Fruit fly (Drosophila melanogaster) whole organism, wandering third instar larva: ENCODE results near the gene NimC4.
A peak's percentile ranks its signal among the peaks of the same experiment; 100 is the strongest.

Experiments used
- Abd-B ChIP-seq: fragments of >200 bp; optimal IDR thresholded peaks from 2 replicates; lab custom pipeline; 2017; ENCODE audit warnings: missing biosample characterization, missing genetic modification characterization
- CG32264 ChIP-seq: fragments of 200-800 bp; sonication (Bioruptor generic); optimal IDR thresholded peaks from 2 replicates; lab custom pipeline; 2016; ENCODE audit warnings: missing biosample characterization, missing genetic modification characterization
- CG9705 ChIP-seq: fragments of 200-800 bp; sonication (Bioruptor generic); optimal IDR thresholded peaks from 2 replicates; lab custom pipeline; 2018; ENCODE audit warnings: missing biosample characterization, mild to moderate bottlenecking, missing genetic modification characterization
- Dfd ChIP-seq: fragments of >200 bp; optimal IDR thresholded peaks from 2 replicates; lab custom pipeline; 2017; ENCODE audit warnings: missing biosample characterization, missing genetic modification characterization
- Dif ChIP-seq: fragments of 200-275, 200-300 bp; sonication (Bioruptor generic); optimal IDR thresholded peaks from 2 replicates; lab custom pipeline; 2018; ENCODE audit warnings: missing biosample characterization, missing genetic modification characterization; ENCODE audit not compliant: partially characterized antibody
- HLH106 ChIP-seq: fragments of 200-800 bp; optimal IDR thresholded peaks from 3 replicates; lab custom pipeline; 2019; ENCODE audit warnings: missing biosample characterization, mild to moderate bottlenecking, missing genetic modification characterization, moderate library complexity
- Hr78 ChIP-seq: fragments of >200 bp; optimal IDR thresholded peaks from 2 replicates; lab custom pipeline; 2017; ENCODE audit warnings: missing biosample characterization, missing genetic modification characterization
- Hr83 ChIP-seq: fragments of 200-300 bp; sonication (Bioruptor generic); optimal IDR thresholded peaks from 2 replicates; lab custom pipeline; 2016; ENCODE audit warnings: missing biosample characterization, mild to moderate bottlenecking, missing genetic modification characterization, moderate library complexity; ENCODE audit not compliant: poor library complexity, severe bottlenecking
- Myc ChIP-seq: fragments of >200 bp; optimal IDR thresholded peaks from 2 replicates; lab custom pipeline; 2017
- N ChIP-seq: fragments of >200 bp; optimal IDR thresholded peaks from 2 replicates; lab custom pipeline; 2018; ENCODE audit warnings: missing biosample characterization, missing external identifiers, missing genetic modification characterization
- OdsH ChIP-seq: fragments of 200-800 bp; sonication (Bioruptor generic); optimal IDR thresholded peaks from 2 replicates; lab custom pipeline; 2016; ENCODE audit warnings: missing biosample characterization, mild to moderate bottlenecking, missing genetic modification characterization
- Rel ChIP-seq, 2 experiments: fragments of 200-800 bp; sonication (Bioruptor generic) in 1 of 2; optimal IDR thresholded peaks; 2 replicates in 1 of 2; 3 replicates in 1 of 2; lab custom pipeline; 2016 to 2019; ENCODE audit warnings: mild to moderate bottlenecking in 2 of 2, missing biosample characterization in 2 of 2, missing genetic modification characterization in 2 of 2, moderate library complexity in 1 of 2
- Sp1 ChIP-seq: fragments of 200-800 bp; sonication (Bioruptor generic); optimal IDR thresholded peaks from 3 replicates; lab custom pipeline; 2019; ENCODE audit warnings: missing biosample characterization, mild to moderate bottlenecking, missing genetic modification characterization, moderate library complexity
- Vsx2 ChIP-seq: fragments of 200-300, 225-300 bp; sonication (Bioruptor generic); optimal IDR thresholded peaks from 2 replicates; lab custom pipeline; 2018; ENCODE audit warnings: missing biosample characterization, missing genetic modification characterization; ENCODE audit not compliant: partially characterized antibody
- br ChIP-seq: fragments of 200-800 bp; sonication (Bioruptor generic); optimal IDR thresholded peaks from 2 replicates; lab custom pipeline; 2016; ENCODE audit warnings: missing biosample characterization, missing genetic modification characterization
- brk ChIP-seq: fragments of 200-800 bp; sonication (Bioruptor generic); optimal IDR thresholded peaks from 2 replicates; lab custom pipeline; 2016; ENCODE audit warnings: missing biosample characterization, mild to moderate bottlenecking, missing genetic modification characterization
- dl ChIP-seq, 2 experiments: fragments of 175-275, 200-275 bp in 1 of 2; fragments of 200-275 bp in 1 of 2; sonication (Bioruptor generic); optimal IDR thresholded peaks; lab custom pipeline; 2018; ENCODE audit warnings: mild to moderate bottlenecking in 2 of 2, missing biosample characterization in 2 of 2, missing genetic modification characterization in 2 of 2, moderate library complexity in 2 of 2; ENCODE audit not compliant: partially characterized antibody in 2 of 2, insufficient read depth in 1 of 2
- dmrt93B ChIP-seq: fragments of 200-800 bp; sonication (Bioruptor generic); optimal IDR thresholded peaks from 2 replicates; lab custom pipeline; 2018; ENCODE audit warnings: missing biosample characterization, mild to moderate bottlenecking, missing genetic modification characterization
- dsf ChIP-seq: sonication (Bioruptor generic); optimal IDR thresholded peaks from 2 replicates; lab custom pipeline; 2016; ENCODE audit warnings: missing biosample characterization, missing genetic modification characterization, borderline replicate concordance
- ey ChIP-seq: fragments of 200-800 bp; sonication (Bioruptor generic); optimal IDR thresholded peaks from 2 replicates; lab custom pipeline; 2016; ENCODE audit warnings: missing biosample characterization, missing genetic modification characterization
- foxo ChIP-seq, 2 experiments: fragments of 200-800 bp; sonication (Bioruptor generic); optimal IDR thresholded peaks; 2 replicates in 1 of 2; 3 replicates in 1 of 2; lab custom pipeline; 2016 to 2017; ENCODE audit warnings: missing biosample characterization in 2 of 2, missing genetic modification characterization in 2 of 2
- h ChIP-seq: fragments of 200-800 bp; sonication (Bioruptor generic); optimal IDR thresholded peaks from 3 replicates; lab custom pipeline; 2016; ENCODE audit warnings: missing biosample characterization, mild to moderate bottlenecking, missing genetic modification characterization
- lola ChIP-seq: fragments of >200 bp; optimal IDR thresholded peaks from 2 replicates; lab custom pipeline; 2017; ENCODE audit warnings: missing biosample characterization, missing genetic modification characterization
- pan ChIP-seq: fragments of >200 bp; optimal IDR thresholded peaks from 2 replicates; lab custom pipeline; 2017
- psq ChIP-seq: fragments of 200-800 bp; sonication (Bioruptor generic); optimal IDR thresholded peaks from 3 replicates; lab custom pipeline; 2017; ENCODE audit warnings: missing biosample characterization, mild to moderate bottlenecking, missing genetic modification characterization, moderate library complexity
- rgr ChIP-seq: fragments of 200-800 bp; sonication (Bioruptor generic); optimal IDR thresholded peaks from 3 replicates; lab custom pipeline; 2016; ENCODE audit warnings: missing biosample characterization, mild to moderate bottlenecking, missing genetic modification characterization
- sage ChIP-seq: fragments of 200-800 bp; sonication (Bioruptor generic); optimal IDR thresholded peaks from 2 replicates; lab custom pipeline; 2016; ENCODE audit warnings: missing biosample characterization, mild to moderate bottlenecking, missing genetic modification characterization
- sv ChIP-seq: fragments of 200-800 bp; sonication (Bioruptor generic); optimal IDR thresholded peaks from 3 replicates; lab custom pipeline; 2016; ENCODE audit warnings: missing biosample characterization, missing genetic modification characterization
- tai ChIP-seq: sonication (Bioruptor generic); optimal IDR thresholded peaks from 2 replicates; lab custom pipeline; 2016; ENCODE audit warnings: missing biosample characterization, missing genetic modification characterization
- usp ChIP-seq: fragments of >200 bp; optimal IDR thresholded peaks from 2 replicates; lab custom pipeline; 2017; ENCODE audit warnings: missing biosample characterization, missing genetic modification characterization
- woc ChIP-seq: sonication (Bioruptor generic); optimal IDR thresholded peaks from 2 replicates; lab custom pipeline; 2016; ENCODE audit warnings: missing biosample characterization, mild to moderate bottlenecking, missing genetic modification characterization

Gene NimC4

DNA sequence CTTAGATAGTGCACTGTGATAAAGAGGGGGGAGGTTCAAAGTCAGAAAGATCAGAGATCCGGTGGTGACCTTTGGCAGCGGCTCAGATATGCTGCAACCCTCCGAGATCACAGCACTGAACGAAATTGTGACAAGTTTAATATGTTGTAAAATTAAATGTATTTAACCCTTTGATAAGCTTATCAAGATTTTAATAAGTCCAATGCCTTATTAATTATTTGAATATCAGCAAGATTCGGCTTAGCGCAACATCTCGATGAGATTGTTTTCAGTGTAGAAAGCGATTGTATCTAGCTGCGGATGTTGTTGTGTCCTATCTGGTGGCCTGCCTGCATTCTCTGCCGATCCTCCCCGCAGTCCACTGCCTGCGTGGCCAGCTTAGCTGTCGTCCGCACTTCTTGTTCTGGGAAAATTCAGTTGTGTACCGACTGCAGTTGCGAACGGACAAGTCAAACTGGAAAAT lies at the start of gene NimC4:
TSS of gene NimC4 (plus strand) at position 413 of the 463 bp plus-strand sequence.
- no peak for TF ChIP-seq dsf (GFP tag; lab: Kevin White, UChicago)
- no peak for TF ChIP-seq dmrt93B
- no peak for TF ChIP-seq Hr83 (GFP tag; lab: Kevin White, UChicago)
- TF ChIP-seq N (GFP tag; lab: Kevin White, UChicago) = no peak
- no peak for TF ChIP-seq lola (GFP tag; lab: Kevin White, UChicago)
- TF ChIP-seq sv = peak; percentile 79

DNA sequence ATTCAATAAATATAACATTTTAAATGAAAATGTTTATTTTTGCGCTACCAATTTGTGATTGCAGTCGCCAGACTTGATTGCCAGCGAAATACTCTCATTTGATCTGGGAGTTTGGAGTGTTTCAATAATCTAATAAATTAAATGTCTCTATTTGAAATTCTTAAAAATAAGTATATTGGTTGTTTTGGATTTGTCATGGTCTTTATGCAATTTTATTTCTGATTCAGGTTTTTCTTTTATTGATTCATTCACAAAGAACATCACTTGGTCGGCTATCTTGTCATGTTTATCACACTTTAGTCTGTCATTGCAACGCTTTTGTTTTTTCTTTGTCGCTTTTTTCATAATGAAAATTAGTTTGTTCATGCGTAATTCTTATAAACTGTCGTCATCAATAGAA lies 48.4 kb upstream of the NimC4 start:
- TF ChIP-seq dmrt93B (no peak), N (GFP tag; lab: Kevin White, UChicago) (no peak), woc (GFP tag; lab: Kevin White, UChicago) (no peak), rgr (GFP tag; lab: Kevin White, UChicago) (peak; percentile 19), sage (GFP tag; lab: Kevin White, UChicago) (peak; percentile 6), h (GFP tag; lab: Kevin White, UChicago) (peak; percentile 34), usp (GFP tag; lab: Kevin White, UChicago) (no peak), foxo (GFP tag; optimal IDR thresholded peaks at IDR 0.05; lab: Kevin White, UChicago) (peak in 1 of 2 experiments; percentile 36), HLH106 (tag; lab: Kevin White, UChicago) (peak; percentile 63), lola (GFP tag; lab: Kevin White, UChicago) (no peak), Myc (lab: Kevin White, UChicago) (no peak)

DNA sequence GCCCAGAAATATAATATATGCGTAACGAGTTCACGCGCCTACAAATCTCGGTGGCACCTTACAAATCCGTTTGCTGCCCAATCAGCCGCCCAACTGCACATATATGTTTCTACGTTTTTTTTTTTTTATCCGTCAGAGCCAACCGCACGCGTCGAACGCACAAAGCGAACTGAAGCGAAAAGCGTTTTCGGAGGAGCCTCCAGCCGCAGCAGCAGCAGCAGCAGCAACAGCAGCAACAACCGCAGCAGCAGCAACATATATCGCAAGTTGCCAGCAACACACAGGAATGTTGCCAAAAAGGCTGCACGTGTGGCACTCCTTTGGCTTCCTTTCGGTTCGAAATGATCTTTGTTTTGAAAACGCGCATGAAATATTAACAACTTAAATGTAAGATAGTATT lies 46.3 kb upstream of the NimC4 start, which contains the start of gene rk:
TSS of gene rk (minus strand) at position 171 of the 400 bp plus-strand sequence.
- TF ChIP-seq foxo (GFP tag; optimal IDR thresholded peaks at IDR 0.05; lab: Kevin White, UChicago) (no peak), Hr83 (GFP tag; lab: Kevin White, UChicago) (no peak), brk (GFP tag; lab: Kevin White, UChicago) (no peak), dl (GFP tag; optimal IDR thresholded peaks at IDR 0.05; lab: Kevin White, UChicago; ENCODE audit: insufficient read depth in 1 of 2, partially characterized antibody in 2 of 2) (no peak), Dfd (GFP tag; lab: Kevin White, UChicago) (peak; percentile 65)

DNA sequence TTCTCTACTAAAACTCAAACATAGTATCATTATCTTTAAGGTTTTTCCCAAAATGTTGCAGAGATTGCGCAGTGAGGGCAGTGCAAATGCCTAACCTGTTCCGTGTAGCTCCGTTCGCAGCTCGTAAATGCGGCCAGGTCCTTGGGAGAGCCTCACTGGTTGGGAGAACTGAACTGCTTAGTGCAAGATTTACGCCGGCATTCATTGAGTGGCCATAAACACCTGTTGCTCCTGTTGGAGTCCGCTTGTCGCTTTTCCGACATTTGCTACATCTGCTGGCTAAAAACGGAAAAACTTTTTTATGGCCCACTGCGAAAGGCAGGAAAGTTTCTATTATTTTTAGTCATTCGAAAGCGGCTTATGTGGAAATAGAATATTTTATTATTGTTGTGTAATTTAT lies 45.5 kb upstream of the NimC4 start:
- no peak for TF ChIP-seq Rel (GFP tag; optimal IDR thresholded peaks at IDR 0.05; lab: Kevin White, UChicago)
- TF ChIP-seq Rel (tag; optimal IDR thresholded peaks at IDR 0.05; lab: Kevin White, UChicago) = no peak
- no peak for TF ChIP-seq pan (lab: Kevin White, UChicago)
- TF ChIP-seq Abd-B (GFP tag; lab: Kevin White, UChicago) = no peak
- TF ChIP-seq Sp1 (GFP tag; lab: Kevin White, UChicago) = no peak
- TF ChIP-seq Dif (GFP tag; lab: Kevin White, UChicago) = no peak
- TF ChIP-seq Hr78 (GFP tag; lab: Kevin White, UChicago) = no peak

DNA sequence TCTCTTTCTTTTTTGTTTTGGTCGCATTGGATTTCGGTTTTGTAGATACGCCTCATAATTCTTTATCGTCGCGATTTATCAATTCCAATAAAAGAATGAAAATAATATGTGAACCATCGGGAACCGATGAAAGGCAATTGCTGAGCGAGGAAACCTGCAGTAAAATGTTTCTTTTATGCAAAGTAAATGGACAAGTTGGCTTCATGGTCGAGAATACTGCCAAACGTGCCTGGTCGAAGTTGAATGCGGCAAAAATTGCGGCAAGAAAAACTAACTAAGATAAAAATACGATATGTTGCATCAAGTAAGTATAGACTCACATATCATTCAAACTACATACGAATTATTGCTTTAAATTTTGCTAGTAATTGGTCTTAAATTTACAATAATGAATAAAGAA lies 39.6 kb upstream of the NimC4 start, which contains the start of gene CG42692:
TSS of gene CG42692 (plus strand) at position 301 of the 400 bp plus-strand sequence.
- no peak for TF ChIP-seq br (GFP tag; lab: Kevin White, UChicago)
- no peak for TF ChIP-seq OdsH (GFP tag; lab: Kevin White, UChicago)
- TF ChIP-seq Dif (GFP tag; lab: Kevin White, UChicago) = no peak
- TF ChIP-seq rgr (GFP tag; lab: Kevin White, UChicago) = no peak
- TF ChIP-seq psq (GFP tag; lab: Kevin White, UChicago) = no peak
- no peak for TF ChIP-seq CG32264
- TF ChIP-seq Hr83 (GFP tag; lab: Kevin White, UChicago) = no peak
- no peak for TF ChIP-seq ey
- TF ChIP-seq Vsx2 (GFP tag; lab: Kevin White, UChicago) = no peak
- no peak for TF ChIP-seq CG9705
- TF ChIP-seq Abd-B (GFP tag; lab: Kevin White, UChicago) = no peak
- no peak for TF ChIP-seq Myc (lab: Kevin White, UChicago)
- no peak for TF ChIP-seq sage (GFP tag; lab: Kevin White, UChicago)
- TF ChIP-seq tai (GFP tag; lab: Kevin White, UChicago) = no peak
- no peak for TF ChIP-seq N (GFP tag; lab: Kevin White, UChicago)
- no peak for TF ChIP-seq dmrt93B
- TF ChIP-seq Rel (GFP tag; optimal IDR thresholded peaks at IDR 0.05; lab: Kevin White, UChicago) = no peak
- no peak for TF ChIP-seq Rel (tag; optimal IDR thresholded peaks at IDR 0.05; lab: Kevin White, UChicago)
- TF ChIP-seq dl (GFP tag; optimal IDR thresholded peaks at IDR 0.05; lab: Kevin White, UChicago; ENCODE audit: insufficient read depth in 1 of 2, partially characterized antibody in 2 of 2) = no peak
- TF ChIP-seq Dfd (GFP tag; lab: Kevin White, UChicago) = no peak
